Fruit fly (Drosophila melanogaster) ovary, adult (tissue): ENCODE results near the gene upSET.

Experiments used
- CG17801 ChIP-seq: fragments of 200-800 bp; optimal IDR thresholded peaks from 2 replicates; lab custom pipeline; 2019; ENCODE audit warnings: missing biosample characterization, mild to moderate bottlenecking, missing genetic modification characterization, moderate library complexity; ENCODE audit not compliant: partially characterized antibody

upSET gene

DNA sequence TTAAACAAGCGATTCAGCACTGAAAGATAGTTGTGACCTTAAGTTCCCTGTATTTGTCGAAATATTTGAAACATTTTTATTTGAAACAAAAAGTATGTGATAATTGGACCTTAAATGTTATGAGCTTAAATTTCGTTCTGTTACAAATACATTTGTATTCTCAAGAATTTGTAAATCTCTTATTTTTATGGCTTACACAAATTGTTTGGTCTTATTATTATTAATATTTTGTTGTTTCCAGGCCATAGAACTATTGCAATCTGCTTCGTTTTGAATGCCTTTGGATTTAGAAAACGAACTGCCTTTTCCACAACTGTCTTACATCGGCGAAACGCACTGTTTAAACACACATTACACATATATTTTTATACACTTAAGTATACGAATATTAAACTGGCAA is 32.5 kb downstream of the upSET start, which contains the start of gene CG6661:
Gene CG6661, plus strand, starts transcription at position 301 of the 400 bp plus-strand sequence.
- TF ChIP-seq CG17801, result no peak

- peak; percentile 66 for TF ChIP-seq CG17801
Measured at dm6 chr3L:14036867-14037313, 35.0 kb downstream of the upSET start, which contains the start of gene Hsp110. TSS of gene Hsp110 (plus strand) at chr3L:14037019.

- TF ChIP-seq CG17801, result no peak
Measured at dm6 chr3L:14037655-14038644, 36.0 kb downstream of the upSET start.

dm6 chr3L:14049620-14050253 is 47.8 kb downstream of the upSET start, which contains the start of gene Neurl4:
TSS of gene Neurl4 (minus strand) at chr3L:14049892.
- TF ChIP-seq CG17801, result no peak

dm6 chr3L:14050944-14051548 is 49.1 kb downstream of the upSET start, which contains the start of gene CG6833:
TSS of gene CG6833 (plus strand) at chr3L:14051206.
- TF ChIP-seq CG17801, result no peak

DNA sequence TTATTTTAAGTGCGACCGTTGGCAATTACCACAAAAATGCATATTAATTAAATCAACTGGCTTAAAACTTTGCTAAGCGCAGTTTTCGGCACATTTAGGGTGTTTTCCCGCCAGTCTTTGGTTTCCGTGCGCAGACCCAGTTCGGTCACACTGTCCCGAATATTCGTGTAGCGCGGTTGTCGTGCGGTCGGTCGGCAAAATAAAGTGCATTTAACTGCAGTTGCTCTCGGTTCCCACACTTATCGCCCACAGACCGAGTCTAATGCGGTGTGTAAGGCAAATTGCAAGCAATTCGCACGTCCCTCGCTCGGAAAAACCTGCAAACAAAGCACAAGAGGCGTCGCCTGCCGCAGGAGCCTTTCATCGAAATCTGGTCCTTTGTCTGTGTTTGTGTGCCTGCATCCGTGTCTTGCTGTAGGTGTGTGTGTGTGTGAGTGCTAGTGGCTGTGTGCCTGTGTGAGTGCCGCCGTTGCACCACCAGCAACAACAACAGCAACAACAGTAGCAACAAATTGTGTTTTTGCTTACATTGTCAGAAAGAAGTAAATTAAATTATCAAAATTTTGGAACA is 51.2 kb downstream of the upSET start, which contains the start of the genes CG13484 and Frl:
Gene CG13484, minus strand, starts transcription at position 7 of the 571 bp plus-strand sequence.
Gene Frl, plus strand, starts transcription at position 143 of the 571 bp plus-strand sequence.
- TF ChIP-seq CG17801, result peak; percentile 76

DNA sequence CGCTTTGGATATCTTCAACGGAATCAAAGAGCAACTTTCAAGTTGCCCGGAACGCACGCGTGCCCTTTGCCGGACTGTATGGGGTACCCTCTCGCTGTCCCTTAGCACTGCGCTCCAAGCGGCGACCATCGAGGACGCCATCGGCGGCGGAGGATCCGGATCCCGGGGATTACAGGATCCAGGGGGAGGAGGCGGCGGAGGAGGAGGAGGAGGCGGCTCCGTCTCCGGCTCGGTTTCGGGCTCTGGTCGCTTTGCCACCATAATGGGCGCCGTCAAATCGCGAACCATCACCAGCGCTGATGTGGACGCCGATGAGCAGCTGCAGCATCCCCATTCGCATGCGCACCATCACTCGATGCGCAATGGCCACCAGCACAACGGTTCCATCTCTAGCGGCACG is 51.9 kb downstream of the upSET start:
- TF ChIP-seq CG17801, result no peak

DNA sequence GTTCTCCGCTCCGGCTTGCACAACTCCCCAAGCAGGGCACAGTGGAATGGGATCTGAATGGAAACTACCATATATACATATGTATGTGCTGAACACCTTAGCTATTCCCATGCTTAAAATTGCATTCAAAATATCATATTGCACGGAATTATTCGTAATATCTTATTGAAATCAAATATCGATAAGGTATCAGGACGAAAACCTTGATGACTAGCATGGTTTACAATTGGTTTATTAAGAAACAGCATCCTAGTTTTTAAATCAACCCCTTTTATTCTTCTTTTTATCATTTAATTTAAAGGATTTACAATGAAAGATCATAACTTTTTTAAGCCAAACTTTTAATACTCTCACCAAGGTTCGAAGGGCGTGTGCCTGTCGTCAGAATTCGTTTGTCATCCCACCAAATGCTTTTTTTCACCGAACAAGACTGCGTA is 53.4 kb downstream of the upSET start:
- TF ChIP-seq CG17801, result no peak

DNA sequence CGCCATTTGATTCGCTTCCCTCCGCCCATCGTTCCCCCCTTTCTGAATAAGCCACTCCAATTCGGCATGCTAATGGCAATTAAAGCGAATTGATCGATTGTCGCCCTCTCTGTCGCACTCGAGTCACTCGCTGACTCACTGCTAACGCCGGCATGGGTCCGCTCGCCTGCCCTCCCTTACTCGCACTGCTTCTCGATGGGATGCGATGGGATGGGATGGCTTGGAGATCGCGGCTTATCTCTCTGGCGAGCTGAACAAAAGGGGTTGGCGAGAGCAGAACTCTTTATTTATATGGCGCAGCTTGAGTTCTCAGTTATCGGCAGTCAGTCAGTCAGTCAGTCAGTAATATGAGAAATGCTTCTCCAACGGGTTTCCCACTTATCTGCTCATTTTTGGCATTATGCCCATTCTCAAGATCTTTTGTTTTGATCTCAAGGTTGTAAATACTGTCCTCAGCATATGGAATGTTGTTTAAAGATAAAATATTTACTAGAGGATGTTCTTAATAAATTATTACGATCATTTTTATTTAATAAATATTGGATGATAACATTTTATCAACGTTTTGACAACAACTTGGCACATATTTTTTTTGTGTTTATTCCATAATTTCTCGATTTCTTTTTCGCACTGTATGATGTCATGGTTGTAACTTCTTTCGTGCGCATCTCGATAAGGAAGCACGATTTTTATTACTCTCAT is 54.0 kb downstream of the upSET start:
- no peak for TF ChIP-seq CG17801

DNA sequence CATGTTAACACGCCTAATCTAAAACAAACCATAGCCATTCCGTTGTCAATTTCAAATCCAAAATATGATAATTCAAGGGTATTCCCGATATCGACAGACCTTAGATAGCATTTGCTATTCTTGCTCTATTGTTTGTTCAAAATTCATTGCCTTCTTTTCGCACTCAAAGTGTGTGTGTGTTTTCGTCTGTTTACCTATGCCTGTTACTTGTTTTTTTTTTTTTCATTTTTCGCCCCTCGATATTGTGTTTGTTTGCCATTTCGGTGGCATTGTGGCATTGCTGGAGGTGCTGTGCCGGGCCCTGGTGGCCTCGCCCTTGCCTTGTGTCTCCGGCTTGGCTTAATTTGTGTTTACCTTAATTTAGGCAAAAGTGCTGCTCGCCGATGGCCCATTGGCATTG is 54.9 kb downstream of the upSET start:
- TF ChIP-seq CG17801, result no peak

- no peak for TF ChIP-seq CG17801
Measured at dm6 chr3L:14059266-14059974, 57.5 kb downstream of the upSET start.

dm6 chr3L:14062702-14063101 is 60.8 kb downstream of the upSET start:
- no peak for TF ChIP-seq CG17801

DNA sequence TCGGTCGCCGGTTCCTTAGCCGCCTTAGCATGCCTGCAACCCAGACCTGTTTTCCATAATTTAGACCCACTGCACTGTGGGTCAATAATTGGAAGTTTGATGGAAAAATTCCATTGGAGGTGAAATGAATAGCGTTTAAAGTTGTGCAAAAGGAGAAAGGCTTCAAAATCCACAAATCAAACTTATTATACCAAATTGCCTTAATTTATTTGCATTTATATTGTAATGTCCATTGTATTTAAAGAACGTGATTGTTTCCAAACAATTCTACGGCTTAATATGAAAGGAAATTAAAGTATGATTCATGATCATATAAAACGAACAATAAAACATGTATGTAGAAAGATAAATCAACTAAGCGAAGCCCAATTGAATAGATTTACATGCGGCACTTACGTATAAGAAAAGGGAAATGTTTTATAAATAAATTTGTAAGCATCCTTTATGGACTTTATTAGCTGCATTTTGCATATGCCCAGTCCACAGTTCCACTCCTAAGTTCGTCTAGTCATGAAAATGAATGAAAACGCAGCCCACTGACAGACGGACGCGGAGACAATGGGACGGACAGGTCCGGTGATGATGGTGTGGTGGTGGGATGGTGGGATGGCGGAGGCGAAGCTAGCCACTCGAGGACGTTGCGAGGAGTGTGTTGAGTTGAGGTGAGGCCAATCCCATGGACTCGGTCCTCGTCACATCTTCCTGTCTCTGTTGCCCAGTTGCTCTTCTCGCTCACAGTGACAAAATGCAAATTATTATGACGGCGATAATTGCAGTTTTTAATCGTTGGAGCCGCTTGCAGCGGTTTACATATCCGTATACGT is 61.5 kb downstream of the upSET start:
- no peak for TF ChIP-seq CG17801

dm6 chr3L:14064065-14064414 is 62.1 kb downstream of the upSET start:
- TF ChIP-seq CG17801, result no peak
